Fruit fly (Drosophila melanogaster) ovary, adult (tissue): ENCODE data around the gene CG16815.
A peak's percentile ranks its signal among the peaks of the same experiment; 100 is the strongest.
"Not testable (repeated sequence)": the region's sequence is repeated elsewhere in the genome, so short reads cannot be mapped to it uniquely, and the experiment has no call there.

Experiments
- CG17801 ChIP-seq: fragments of 200-800 bp; optimal IDR thresholded peaks from 2 replicates; lab custom pipeline; 2019; ENCODE audit warnings: missing biosample characterization, mild to moderate bottlenecking, missing genetic modification characterization, moderate library complexity; ENCODE audit not compliant: partially characterized antibody

CG16815 gene

dm6 chr2L:13229388-13229882 lies at the start of gene CG16815:
CG16815 (plus strand) TSS chr2L:13229832.
- TF ChIP-seq CG17801: no peak

dm6 chr2L:13182415-13182814 lies 47.2 kb upstream of the CG16815 start, which contains the start of gene Mgat3:
Mgat3 (minus strand) TSS chr2L:13182596.
- TF ChIP-seq CG17801: no peak

dm6 chr2L:13183150-13183549 lies 46.5 kb upstream of the CG16815 start, which contains the start of gene Rsph1:
Rsph1 (plus strand) TSS chr2L:13183450.
- TF ChIP-seq CG17801: no peak

dm6 chr2L:13190534-13190933 lies 39.1 kb upstream of the CG16815 start:
- peak; percentile 23 for TF ChIP-seq CG17801

dm6 chr2L:13191052-13191678 lies 38.5 kb upstream of the CG16815 start:
- TF ChIP-seq CG17801: no peak

- TF ChIP-seq CG17801: peak; percentile 78
Observed at dm6 chr2L:13191894-13192293, 37.7 kb upstream of the CG16815 start, which contains the start of the genes CG16974 and Edem2. CG16974 (minus strand) TSS chr2L:13191979. Edem2 (plus strand) TSS chr2L:13192201.

dm6 chr2L:13195822-13196221 lies 33.8 kb upstream of the CG16815 start:
- TF ChIP-seq CG17801: no peak

- TF ChIP-seq CG17801: peak; percentile 12
Observed at dm6 chr2L:13202960-13203436, 26.6 kb upstream of the CG16815 start, which contains the start of gene CG16972. CG16972 (minus strand) TSS chr2L:13203295.

dm6 chr2L:13203437-13204137 lies 26.0 kb upstream of the CG16815 start, which contains the start of gene Pect:
Pect (plus strand) TSS chr2L:13203762.
- peak; percentile 21 for TF ChIP-seq CG17801

- no peak for TF ChIP-seq CG17801
Observed at dm6 chr2L:13204151-13204550, 25.5 kb upstream of the CG16815 start.

dm6 chr2L:13205256-13205655 lies 24.4 kb upstream of the CG16815 start:
- peak; percentile 6 for TF ChIP-seq CG17801

- TF ChIP-seq CG17801: peak; percentile 26
Observed at dm6 chr2L:13206077-13206668, 23.5 kb upstream of the CG16815 start.

dm6 chr2L:13206857-13207463 lies 22.7 kb upstream of the CG16815 start:
- TF ChIP-seq CG17801: peak; percentile 41

- TF ChIP-seq CG17801: not testable (repeated sequence)
Observed at dm6 chr2L:13211764-13212265, 17.8 kb upstream of the CG16815 start, which contains the start of gene CG15482. CG15482 (minus strand) TSS chr2L:13211814.

- TF ChIP-seq CG17801: no peak
Observed at dm6 chr2L:13215010-13215409, 14.6 kb upstream of the CG16815 start, which contains the start of gene kek4. kek4 (minus strand) TSS chr2L:13215350.

dm6 chr2L:13215640-13216129 lies 13.9 kb upstream of the CG16815 start:
- TF ChIP-seq CG17801: peak; percentile 25
